Worm (Caenorhabditis elegans) whole organism, L3 larva: ENCODE measurements around the gene chil-19.

Experiments
- ZK546.5 ChIP-seq: sonication (generic microtip); optimal IDR thresholded peaks from 2 replicates; lab custom pipeline; 2017; ENCODE audit warnings: missing biosample characterization, missing genetic modification characterization
- ceh-16 ChIP-seq: sonication (generic microtip); optimal IDR thresholded peaks from 2 replicates; lab custom pipeline; 2017; ENCODE audit warnings: missing biosample characterization, missing genetic modification characterization
- ceh-82 ChIP-seq: fragments of 150-350 bp; optimal IDR thresholded peaks from 2 replicates; lab custom pipeline; 2014; ENCODE audit warnings: missing biosample characterization, missing genetic modification characterization
- egl-27 ChIP-seq: sonication (generic microtip); optimal IDR thresholded peaks from 4 replicates; lab custom pipeline; 2017; ENCODE audit warnings: missing biosample characterization, missing genetic modification reagents, missing genetic modification characterization
- egl-5 ChIP-seq: fragments of 150-350 bp; optimal IDR thresholded peaks from 2 replicates; lab custom pipeline; 2017; ENCODE audit warnings: missing biosample characterization, missing genetic modification reagents, missing genetic modification characterization, inconsistent platforms
- elt-2 ChIP-seq: sonication (generic microtip); optimal IDR thresholded peaks from 2 replicates; lab custom pipeline; 2016; ENCODE audit warnings: missing genetic modification reagents, mild to moderate bottlenecking, missing genetic modification characterization, missing compliant biosample characterization
- eor-1 ChIP-seq, 2 experiments: fragments of 150-350 bp; optimal IDR thresholded peaks; 2 replicates each; lab custom pipeline; 2014 to 2018; ENCODE audit warnings: missing biosample characterization in 2 of 2, missing genetic modification characterization in 2 of 2
- fkh-2 ChIP-seq: fragments of 150-350 bp; optimal IDR thresholded peaks from 2 replicates; lab custom pipeline; 2014; ENCODE audit warnings: missing biosample characterization, missing genetic modification reagents, missing genetic modification characterization
- nfya-1 ChIP-seq: sonication (generic microtip); optimal IDR thresholded peaks from 2 replicates; lab custom pipeline; 2017; ENCODE audit warnings: missing genetic modification characterization, mild to moderate bottlenecking, missing compliant biosample characterization, antibody characterized with exemption, moderate library complexity; ENCODE audit not compliant: insufficient read depth
- nhr-11 ChIP-seq: fragments of 150-350 bp; optimal IDR thresholded peaks from 2 replicates; lab custom pipeline; 2014; ENCODE audit warnings: missing biosample characterization, missing genetic modification characterization
- nhr-12 ChIP-seq: fragments of 150-350 bp; optimal IDR thresholded peaks from 2 replicates; lab custom pipeline; 2014; ENCODE audit warnings: missing biosample characterization, missing genetic modification characterization
- nhr-237 ChIP-seq: fragments of 150-350 bp; optimal IDR thresholded peaks from 2 replicates; lab custom pipeline; 2014; ENCODE audit warnings: missing biosample characterization, missing genetic modification characterization
- nhr-67 ChIP-seq: fragments of 150-350 bp; optimal IDR thresholded peaks from 2 replicates; lab custom pipeline; 2014; ENCODE audit warnings: missing biosample characterization, missing genetic modification characterization
- nhr-77 ChIP-seq: fragments of 150-350 bp; optimal IDR thresholded peaks from 2 replicates; lab custom pipeline; 2014; ENCODE audit warnings: missing biosample characterization, missing genetic modification characterization
- skn-1 ChIP-seq: fragments of 150-350 bp; optimal IDR thresholded peaks from 2 replicates; lab custom pipeline; 2014; ENCODE audit warnings: missing biosample characterization, missing genetic modification characterization
- unc-39 ChIP-seq: sonication (generic microtip); optimal IDR thresholded peaks from 4 replicates; lab custom pipeline; 2017; ENCODE audit warnings: missing biosample characterization, missing genetic modification characterization
- ztf-4 ChIP-seq: fragments of 150-350 bp; optimal IDR thresholded peaks from 2 replicates; lab custom pipeline; 2014; ENCODE audit warnings: missing biosample characterization, missing genetic modification characterization

chil-19 gene

DNA sequence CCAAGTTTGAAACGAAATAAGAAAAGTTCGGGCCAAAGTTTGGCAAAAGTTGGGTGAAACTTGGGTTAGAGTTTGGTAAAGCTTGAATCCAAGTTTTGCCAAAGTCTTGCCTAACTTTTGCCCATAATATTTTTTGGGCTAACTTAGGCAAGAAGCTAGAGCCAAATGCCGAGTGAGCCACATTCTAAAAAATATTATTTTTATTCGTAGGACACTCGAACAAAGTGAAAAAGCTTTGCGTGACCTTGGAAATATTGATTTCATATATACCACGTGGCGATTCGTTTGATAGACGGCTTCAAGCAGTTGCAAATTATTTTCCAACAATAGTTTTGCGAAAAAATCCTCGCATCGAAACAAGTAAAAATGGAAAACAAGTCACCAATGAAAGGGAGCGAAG, 50.4 kb downstream of the chil-19 start, which contains the start of gene Y51B9A.5:
Y51B9A.5 (plus strand) TSS at position 301 of the 400 bp plus-strand sequence.
- no peak for TF ChIP-seq ceh-82
- no peak for TF ChIP-seq nhr-237 (tag; lab: Kevin White, UChicago)
- TF ChIP-seq nhr-67 (tag; lab: Kevin White, UChicago): no peak
- TF ChIP-seq fkh-2: no peak
- TF ChIP-seq nhr-12 (tag; lab: Kevin White, UChicago): no peak
- TF ChIP-seq ZK546.5 (tag; lab: Kevin White, UChicago): no peak
- no peak for TF ChIP-seq nhr-11 (tag; lab: Kevin White, UChicago)
- no peak for TF ChIP-seq ztf-4 (tag; lab: Kevin White, UChicago)
- no peak for TF ChIP-seq elt-2 (tag; lab: Kevin White, UChicago)
- no peak for TF ChIP-seq skn-1 (tag; lab: Kevin White, UChicago)
- TF ChIP-seq nhr-77 (tag; lab: Kevin White, UChicago): no peak
- no peak for TF ChIP-seq eor-1 (tag; optimal IDR thresholded peaks at IDR 0.05; lab: Kevin White, UChicago)
- no peak for TF ChIP-seq nfya-1 (tag; lab: Kevin White, UChicago)

DNA sequence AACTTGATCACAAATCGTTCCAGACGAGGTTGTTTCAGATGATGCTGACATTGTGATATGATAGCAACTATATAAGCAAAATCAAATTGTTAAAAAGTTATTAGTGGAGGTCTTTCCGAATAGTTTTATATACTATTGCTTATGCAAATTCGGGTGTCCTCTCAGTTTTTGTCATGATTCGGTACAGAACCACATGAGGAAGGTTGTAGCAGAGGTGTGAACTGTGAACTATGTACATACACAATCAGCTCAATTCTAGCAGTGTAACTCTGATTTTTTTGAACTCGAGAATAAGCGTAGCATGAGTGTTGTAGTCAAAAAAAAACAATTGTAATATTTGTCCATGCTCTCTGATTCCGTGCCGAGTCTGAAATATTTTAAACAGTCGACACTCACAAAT, 51.1 kb downstream of the chil-19 start, which contains the start of gene Y51B9A.6:
Y51B9A.6 (minus strand) TSS at position 101 of the 400 bp plus-strand sequence.
- no peak for TF ChIP-seq nhr-12 (tag; lab: Kevin White, UChicago)
- no peak for TF ChIP-seq ceh-16 (tag; lab: Kevin White, UChicago)
- no peak for TF ChIP-seq egl-5 (tag; lab: Kevin White, UChicago)
- no peak for TF ChIP-seq egl-27 (tag; lab: Kevin White, UChicago)
- TF ChIP-seq unc-39 (tag; lab: Kevin White, UChicago): no peak
